Fruit fly (Drosophila melanogaster): Measurements from ENCODE around the gene Strip.

- TF ChIP-seq Hr83 (GFP tag; optimal IDR thresholded peaks at IDR 0.05; ENCODE audit: poor library complexity, severe bottlenecking) (no peak), h (GFP tag; optimal IDR thresholded peaks at IDR 0.05) (no peak), foxo (GFP tag; optimal IDR thresholded peaks at IDR 0.05) (no peak), lola (GFP tag; optimal IDR thresholded peaks at IDR 0.05) (no peak), Dfd (GFP tag; optimal IDR thresholded peaks at IDR 0.05) (no peak), dl (GFP tag; optimal IDR thresholded peaks at IDR 0.05; ENCODE audit: insufficient read depth in 1 of 2, partially characterized antibody in 2 of 2) (no peak), sage (GFP tag; optimal IDR thresholded peaks at IDR 0.05) (no peak), Abd-B (GFP tag; optimal IDR thresholded peaks at IDR 0.05) (no peak), pan (optimal IDR thresholded peaks at IDR 0.05) (no peak), woc (GFP tag; optimal IDR thresholded peaks at IDR 0.05) (no peak), psq (GFP tag; optimal IDR thresholded peaks at IDR 0.05) (no peak), N (GFP tag; optimal IDR thresholded peaks at IDR 0.05) (no peak), OdsH (GFP tag; optimal IDR thresholded peaks at IDR 0.05) (no peak)
Observed at dm6 chr3L:3325597-3325924, 3.1 kb downstream of the Strip start.

Measured in whole organism, wandering third instar larva.